Worm (Caenorhabditis elegans): ENCODE results near the gene col-172.

- TF ChIP-seq klf-2 (GFP tag; conservative IDR thresholded peaks at IDR 0.05) (no peak), ref-1 (GFP tag; conservative IDR thresholded peaks at IDR 0.05) (no peak), tab-1 (GFP tag; IDR thresholded peaks at IDR 0.05) (no peak), ztf-23 (GFP tag; IDR thresholded peaks at IDR 0.05) (no peak), flt-1 (GFP tag; IDR thresholded peaks at IDR 0.05) (no peak), med-1 (GFP tag; optimal IDR thresholded peaks at IDR 0.05; ENCODE audit: insufficient read depth) (no peak), ztf-29 (GFP tag; IDR thresholded peaks at IDR 0.05) (no peak)
Observed at ce11 chrX:6646387-6647061, 26.1 kb upstream of the col-172 start.
